Fruit fly (Drosophila melanogaster) whole organism, wandering third instar larva: ENCODE results near the gene Cpr67B.

ENCODE experiments used
- Abd-B ChIP-seq: fragments of >200 bp; optimal IDR thresholded peaks from 2 replicates; lab custom pipeline; 2017; ENCODE audit warnings: missing biosample characterization, missing genetic modification characterization
- CG32264 ChIP-seq: fragments of 200-800 bp; sonication (Bioruptor generic); optimal IDR thresholded peaks from 2 replicates; lab custom pipeline; 2016; ENCODE audit warnings: missing biosample characterization, missing genetic modification characterization
- CG9705 ChIP-seq: fragments of 200-800 bp; sonication (Bioruptor generic); optimal IDR thresholded peaks from 2 replicates; lab custom pipeline; 2018; ENCODE audit warnings: missing biosample characterization, mild to moderate bottlenecking, missing genetic modification characterization
- CrebA ChIP-seq: fragments of 200-800 bp; sonication (Bioruptor generic); optimal IDR thresholded peaks from 2 replicates; lab custom pipeline; 2016; ENCODE audit warnings: missing biosample characterization, mild to moderate bottlenecking, missing genetic modification characterization, borderline replicate concordance
- Dfd ChIP-seq: fragments of >200 bp; optimal IDR thresholded peaks from 2 replicates; lab custom pipeline; 2017; ENCODE audit warnings: missing biosample characterization, missing genetic modification characterization
- Dif ChIP-seq: fragments of 200-275, 200-300 bp; sonication (Bioruptor generic); optimal IDR thresholded peaks from 2 replicates; lab custom pipeline; 2018; ENCODE audit warnings: missing biosample characterization, missing genetic modification characterization; ENCODE audit not compliant: partially characterized antibody
- GATAd ChIP-seq: sonication (Bioruptor generic); optimal IDR thresholded peaks from 2 replicates; lab custom pipeline; 2016; ENCODE audit warnings: missing biosample characterization, missing genetic modification characterization
- HLH106 ChIP-seq: fragments of 200-800 bp; optimal IDR thresholded peaks from 3 replicates; lab custom pipeline; 2019; ENCODE audit warnings: missing biosample characterization, mild to moderate bottlenecking, missing genetic modification characterization, moderate library complexity
- Hnf4 ChIP-seq: fragments of 200-800 bp; sonication (Bioruptor generic); optimal IDR thresholded peaks from 2 replicates; lab custom pipeline; 2016; ENCODE audit warnings: missing biosample characterization, mild to moderate bottlenecking, missing genetic modification characterization
- Hr78 ChIP-seq: fragments of >200 bp; optimal IDR thresholded peaks from 2 replicates; lab custom pipeline; 2017; ENCODE audit warnings: missing biosample characterization, missing genetic modification characterization
- Hr83 ChIP-seq: fragments of 200-300 bp; sonication (Bioruptor generic); optimal IDR thresholded peaks from 2 replicates; lab custom pipeline; 2016; ENCODE audit warnings: missing biosample characterization, mild to moderate bottlenecking, missing genetic modification characterization, moderate library complexity; ENCODE audit not compliant: poor library complexity, severe bottlenecking
- Jra ChIP-seq: sonication (Bioruptor generic); optimal IDR thresholded peaks from 2 replicates; lab custom pipeline; 2016; ENCODE audit warnings: missing biosample characterization, missing genetic modification characterization
- Mio ChIP-seq: sonication (Bioruptor generic); optimal IDR thresholded peaks from 2 replicates; lab custom pipeline; 2016; ENCODE audit warnings: missing biosample characterization, missing genetic modification characterization
- Myc ChIP-seq: fragments of >200 bp; optimal IDR thresholded peaks from 2 replicates; lab custom pipeline; 2017
- N ChIP-seq: fragments of >200 bp; optimal IDR thresholded peaks from 2 replicates; lab custom pipeline; 2018; ENCODE audit warnings: missing biosample characterization, missing external identifiers, missing genetic modification characterization
- OdsH ChIP-seq: fragments of 200-800 bp; sonication (Bioruptor generic); optimal IDR thresholded peaks from 2 replicates; lab custom pipeline; 2016; ENCODE audit warnings: missing biosample characterization, mild to moderate bottlenecking, missing genetic modification characterization
- Rel ChIP-seq, 2 experiments: fragments of 200-800 bp; sonication (Bioruptor generic) in 1 of 2; optimal IDR thresholded peaks; 2 replicates in 1 of 2; 3 replicates in 1 of 2; lab custom pipeline; 2016 to 2019; ENCODE audit warnings: mild to moderate bottlenecking in 2 of 2, missing biosample characterization in 2 of 2, missing genetic modification characterization in 2 of 2, moderate library complexity in 1 of 2
- Sp1 ChIP-seq: fragments of 200-800 bp; sonication (Bioruptor generic); optimal IDR thresholded peaks from 3 replicates; lab custom pipeline; 2019; ENCODE audit warnings: missing biosample characterization, mild to moderate bottlenecking, missing genetic modification characterization, moderate library complexity
- Vsx2 ChIP-seq: fragments of 200-300, 225-300 bp; sonication (Bioruptor generic); optimal IDR thresholded peaks from 2 replicates; lab custom pipeline; 2018; ENCODE audit warnings: missing biosample characterization, missing genetic modification characterization; ENCODE audit not compliant: partially characterized antibody
- br ChIP-seq: fragments of 200-800 bp; sonication (Bioruptor generic); optimal IDR thresholded peaks from 2 replicates; lab custom pipeline; 2016; ENCODE audit warnings: missing biosample characterization, missing genetic modification characterization
- brk ChIP-seq: fragments of 200-800 bp; sonication (Bioruptor generic); optimal IDR thresholded peaks from 2 replicates; lab custom pipeline; 2016; ENCODE audit warnings: missing biosample characterization, mild to moderate bottlenecking, missing genetic modification characterization
- dl ChIP-seq, 2 experiments: fragments of 175-275, 200-275 bp in 1 of 2; fragments of 200-275 bp in 1 of 2; sonication (Bioruptor generic); optimal IDR thresholded peaks; lab custom pipeline; 2018; ENCODE audit warnings: mild to moderate bottlenecking in 2 of 2, missing biosample characterization in 2 of 2, missing genetic modification characterization in 2 of 2, moderate library complexity in 2 of 2; ENCODE audit not compliant: partially characterized antibody in 2 of 2, insufficient read depth in 1 of 2
- dmrt93B ChIP-seq: fragments of 200-800 bp; sonication (Bioruptor generic); optimal IDR thresholded peaks from 2 replicates; lab custom pipeline; 2018; ENCODE audit warnings: missing biosample characterization, mild to moderate bottlenecking, missing genetic modification characterization
- dsf ChIP-seq: sonication (Bioruptor generic); optimal IDR thresholded peaks from 2 replicates; lab custom pipeline; 2016; ENCODE audit warnings: missing biosample characterization, missing genetic modification characterization, borderline replicate concordance
- ey ChIP-seq: fragments of 200-800 bp; sonication (Bioruptor generic); optimal IDR thresholded peaks from 2 replicates; lab custom pipeline; 2016; ENCODE audit warnings: missing biosample characterization, missing genetic modification characterization
- foxo ChIP-seq, 2 experiments: fragments of 200-800 bp; sonication (Bioruptor generic); optimal IDR thresholded peaks; 2 replicates in 1 of 2; 3 replicates in 1 of 2; lab custom pipeline; 2016 to 2017; ENCODE audit warnings: missing biosample characterization in 2 of 2, missing genetic modification characterization in 2 of 2
- fru ChIP-seq: fragments of 200-800 bp; sonication (Bioruptor generic); optimal IDR thresholded peaks from 3 replicates; lab custom pipeline; 2016; ENCODE audit warnings: missing biosample characterization, mild to moderate bottlenecking, missing genetic modification characterization
- h ChIP-seq: fragments of 200-800 bp; sonication (Bioruptor generic); optimal IDR thresholded peaks from 3 replicates; lab custom pipeline; 2016; ENCODE audit warnings: missing biosample characterization, mild to moderate bottlenecking, missing genetic modification characterization
- jim ChIP-seq: fragments of 175-275, 200-325 bp; sonication (Bioruptor generic); optimal IDR thresholded peaks from 2 replicates; lab custom pipeline; 2016; ENCODE audit warnings: missing biosample characterization, mild to moderate bottlenecking, missing genetic modification characterization
- lola ChIP-seq: fragments of >200 bp; optimal IDR thresholded peaks from 2 replicates; lab custom pipeline; 2017; ENCODE audit warnings: missing biosample characterization, missing genetic modification characterization
- pan ChIP-seq: fragments of >200 bp; optimal IDR thresholded peaks from 2 replicates; lab custom pipeline; 2017
- psq ChIP-seq: fragments of 200-800 bp; sonication (Bioruptor generic); optimal IDR thresholded peaks from 3 replicates; lab custom pipeline; 2017; ENCODE audit warnings: missing biosample characterization, mild to moderate bottlenecking, missing genetic modification characterization, moderate library complexity
- rgr ChIP-seq: fragments of 200-800 bp; sonication (Bioruptor generic); optimal IDR thresholded peaks from 3 replicates; lab custom pipeline; 2016; ENCODE audit warnings: missing biosample characterization, mild to moderate bottlenecking, missing genetic modification characterization
- sage ChIP-seq: fragments of 200-800 bp; sonication (Bioruptor generic); optimal IDR thresholded peaks from 2 replicates; lab custom pipeline; 2016; ENCODE audit warnings: missing biosample characterization, mild to moderate bottlenecking, missing genetic modification characterization
- sv ChIP-seq: fragments of 200-800 bp; sonication (Bioruptor generic); optimal IDR thresholded peaks from 3 replicates; lab custom pipeline; 2016; ENCODE audit warnings: missing biosample characterization, missing genetic modification characterization
- tai ChIP-seq: sonication (Bioruptor generic); optimal IDR thresholded peaks from 2 replicates; lab custom pipeline; 2016; ENCODE audit warnings: missing biosample characterization, missing genetic modification characterization
- usp ChIP-seq: fragments of >200 bp; optimal IDR thresholded peaks from 2 replicates; lab custom pipeline; 2017; ENCODE audit warnings: missing biosample characterization, missing genetic modification characterization
- woc ChIP-seq: sonication (Bioruptor generic); optimal IDR thresholded peaks from 2 replicates; lab custom pipeline; 2016; ENCODE audit warnings: missing biosample characterization, mild to moderate bottlenecking, missing genetic modification characterization

Cpr67B gene

DNA sequence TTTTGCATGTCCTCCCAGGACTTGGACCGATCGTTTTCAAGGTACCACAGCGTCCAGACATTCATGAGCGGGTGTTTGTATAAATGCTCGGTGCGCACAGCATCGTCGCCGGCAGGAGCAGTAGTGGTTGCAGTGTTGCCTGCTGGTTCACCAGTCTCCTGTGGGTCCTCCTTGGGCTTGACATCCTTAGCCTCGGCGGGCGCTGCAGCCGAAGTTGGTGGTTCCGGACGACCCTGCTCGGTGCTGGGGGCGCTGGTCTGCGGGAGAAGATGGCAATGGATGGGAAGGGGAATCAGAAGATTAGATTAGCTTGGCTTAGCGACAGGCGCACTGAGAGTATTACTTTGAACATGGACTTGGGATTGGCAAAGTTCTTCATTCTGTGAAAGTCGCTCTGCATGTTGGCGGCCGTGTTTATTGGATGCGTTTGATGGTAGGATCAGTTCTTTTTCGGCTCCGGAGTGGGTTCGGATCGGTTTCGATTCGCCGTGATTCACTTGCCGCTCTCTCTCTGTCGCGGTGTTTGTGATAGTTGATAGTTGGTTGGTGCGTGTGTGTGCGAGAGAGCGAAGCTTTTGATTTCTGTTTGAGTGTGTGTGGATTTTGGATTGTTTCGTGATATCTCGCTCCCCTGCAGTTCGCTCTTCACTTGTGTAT is 3.8 kb upstream of the Cpr67B start:
- TF ChIP-seq Mio (GFP tag; lab: Kevin White, UChicago) (no peak), tai (no peak), ey (GFP tag; lab: Kevin White, UChicago) (no peak), Dif (GFP tag; lab: Kevin White, UChicago) (no peak), sv (GFP tag; lab: Kevin White, UChicago) (no peak), jim (GFP tag; lab: Kevin White, UChicago) (no peak), dsf (GFP tag; lab: Kevin White, UChicago) (no peak), HLH106 (tag; lab: Kevin White, UChicago) (no peak), Abd-B (no peak), brk (GFP tag; lab: Kevin White, UChicago) (no peak), lola (GFP tag; lab: Kevin White, UChicago) (no peak), fru (no peak), foxo (GFP tag; optimal IDR thresholded peaks at IDR 0.05; lab: Kevin White, UChicago) (no peak), dl (GFP tag; optimal IDR thresholded peaks at IDR 0.05; lab: Kevin White, UChicago; ENCODE audit: insufficient read depth in 1 of 2, partially characterized antibody in 2 of 2) (no peak)

dm6 chr3L:9401354-9402156 is 3.0 kb upstream of the Cpr67B start:
- TF ChIP-seq dmrt93B (GFP tag; lab: Kevin White, UChicago) (no peak), Vsx2 (GFP tag; lab: Kevin White, UChicago) (no peak), Hr78 (GFP tag; lab: Kevin White, UChicago) (no peak), usp (GFP tag; lab: Kevin White, UChicago) (no peak), br (GFP tag; lab: Kevin White, UChicago) (no peak), pan (lab: Kevin White, UChicago) (no peak), lola (GFP tag; lab: Kevin White, UChicago) (no peak), tai (no peak), woc (GFP tag; lab: Kevin White, UChicago) (no peak), Jra (GFP tag; lab: Kevin White, UChicago) (peak; percentile 16), Sp1 (GFP tag; lab: Kevin White, UChicago) (no peak), Rel (GFP tag; optimal IDR thresholded peaks at IDR 0.05; lab: Kevin White, UChicago) (no peak), Rel (tag; optimal IDR thresholded peaks at IDR 0.05; lab: Kevin White, UChicago) (no peak), CG32264 (GFP tag; lab: Kevin White, UChicago) (no peak), brk (GFP tag; lab: Kevin White, UChicago) (no peak), ey (GFP tag; lab: Kevin White, UChicago) (no peak), rgr (GFP tag; lab: Kevin White, UChicago) (no peak), foxo (GFP tag; optimal IDR thresholded peaks at IDR 0.05; lab: Kevin White, UChicago) (no peak), Hnf4 (GFP tag; lab: Kevin White, UChicago) (no peak), Hr83 (no peak), CG9705 (GFP tag; lab: Kevin White, UChicago) (no peak), h (no peak), Myc (lab: Kevin White, UChicago) (no peak), OdsH (GFP tag; lab: Kevin White, UChicago) (no peak), sage (GFP tag; lab: Kevin White, UChicago) (peak; percentile 17), CrebA (GFP tag; lab: Kevin White, UChicago) (peak; percentile 66), Abd-B (no peak), Mio (GFP tag; lab: Kevin White, UChicago) (no peak), GATAd (GFP tag; lab: Kevin White, UChicago) (no peak), psq (GFP tag; lab: Kevin White, UChicago) (peak; percentile 57), sv (GFP tag; lab: Kevin White, UChicago) (no peak), HLH106 (tag; lab: Kevin White, UChicago) (no peak), Dif (GFP tag; lab: Kevin White, UChicago) (peak; percentile 92), Dfd (GFP tag; lab: Kevin White, UChicago) (no peak), dsf (GFP tag; lab: Kevin White, UChicago) (no peak), fru (peak; percentile 73), dl (GFP tag; optimal IDR thresholded peaks at IDR 0.05; lab: Kevin White, UChicago; ENCODE audit: insufficient read depth in 1 of 2, partially characterized antibody in 2 of 2) (peak; percentile 66 to 89), jim (GFP tag; lab: Kevin White, UChicago) (no peak), N (GFP tag; lab: Kevin White, UChicago) (no peak)
